Worm (Caenorhabditis elegans) whole organism, L3 larva: ENCODE results near the gene srg-69.

Experiments used
- aly-2 ChIP-seq: fragments of 150-350 bp; optimal IDR thresholded peaks from 2 replicates; lab custom pipeline; 2014; ENCODE audit warnings: missing biosample characterization, missing genetic modification characterization
- ama-1 ChIP-seq: fragments of 150-350 bp; optimal IDR thresholded peaks from 2 replicates; lab custom pipeline; 2018
- daf-12 ChIP-seq: fragments of 150-350 bp; optimal IDR thresholded peaks from 2 replicates; lab custom pipeline; 2014; ENCODE audit warnings: missing biosample characterization, missing genetic modification reagents, missing genetic modification characterization
- mdl-1 ChIP-seq: fragments of 150-350 bp; optimal IDR thresholded peaks from 2 replicates; lab custom pipeline; 2014; ENCODE audit warnings: missing biosample characterization, missing genetic modification characterization
- nhr-11 ChIP-seq: fragments of 150-350 bp; optimal IDR thresholded peaks from 2 replicates; lab custom pipeline; 2014; ENCODE audit warnings: missing biosample characterization, missing genetic modification characterization
- nhr-12 ChIP-seq: fragments of 150-350 bp; optimal IDR thresholded peaks from 2 replicates; lab custom pipeline; 2014; ENCODE audit warnings: missing biosample characterization, missing genetic modification characterization
- nhr-28 ChIP-seq: fragments of 150-350 bp; optimal IDR thresholded peaks from 2 replicates; lab custom pipeline; 2014; ENCODE audit warnings: missing biosample characterization, missing genetic modification characterization
- pqm-1 ChIP-seq: fragments of 150-350 bp; optimal IDR thresholded peaks from 2 replicates; lab custom pipeline; 2017; ENCODE audit warnings: missing biosample characterization, missing genetic modification characterization, inconsistent platforms
- snpc-4 ChIP-seq: fragments of 150-350 bp; optimal IDR thresholded peaks from 2 replicates; lab custom pipeline; 2014; ENCODE audit warnings: missing biosample characterization, missing genetic modification characterization
- unc-62 ChIP-seq: fragments of 150-350 bp; sonication (generic microtip); optimal IDR thresholded peaks from 4 replicates; lab custom pipeline; 2014; ENCODE audit warnings: missing biosample characterization, missing genetic modification reagents, missing genetic modification characterization

ce11 chrII:5359252-5359651, 3.8 kb downstream of the srg-69 start, which contains the start of gene sec-6:
- no peak for TF ChIP-seq ama-1 (lab: Kevin White, UChicago)
- no peak for TF ChIP-seq daf-12
- no peak for TF ChIP-seq pqm-1 (tag; lab: Kevin White, UChicago)
- TF ChIP-seq unc-62 (GFP tag; lab: Kevin White, UChicago): no peak
- no peak for TF ChIP-seq nhr-28 (tag; lab: Kevin White, UChicago)
- TF ChIP-seq mdl-1 (tag; lab: Kevin White, UChicago): no peak
- TF ChIP-seq nhr-11: no peak
- TF ChIP-seq snpc-4 (tag; lab: Kevin White, UChicago): no peak
- no peak for TF ChIP-seq nhr-12
- no peak for TF ChIP-seq aly-2 (tag; lab: Kevin White, UChicago)
